Worm (Caenorhabditis elegans) whole organism, early embryonic: Measurements from ENCODE around the gene sftb-2.

ENCODE experiments used
- aly-1 ChIP-seq: sonication (generic microtip); optimal IDR thresholded peaks from 2 replicates; lab custom pipeline; 2016; ENCODE audit warnings: missing genetic modification characterization, missing compliant biosample characterization
- ama-1 ChIP-seq: fragments of 150-350 bp; optimal IDR thresholded peaks from 2 replicates; lab custom pipeline; 2014
- hnd-1 ChIP-seq: sonication (generic microtip); optimal IDR thresholded peaks from 2 replicates; lab custom pipeline; 2016; ENCODE audit warnings: missing genetic modification characterization, missing compliant biosample characterization
- pes-1 ChIP-seq: fragments of 200-800 bp; sonication (Bioruptor generic); IDR thresholded peaks from 2 replicates; pipeline ENCODE4 v1.3.6; 2022; ENCODE audit warnings: missing genetic modification reagents, missing genetic modification characterization, missing compliant biosample characterization
- sea-1 ChIP-seq: fragments of 200-800 bp; sonication (Bioruptor generic); conservative IDR thresholded peaks from 2 replicates; pipeline ENCODE4 v1.3.6; 2022; ENCODE audit warnings: missing genetic modification characterization, missing compliant biosample characterization
- tbx-37 ChIP-seq: fragments of 200-800 bp; sonication (Bioruptor generic); conservative IDR thresholded peaks from 2 replicates; pipeline ENCODE4 v1.3.6; 2022; ENCODE audit warnings: missing genetic modification reagents, missing genetic modification characterization, missing compliant biosample characterization

- TF ChIP-seq ama-1 (lab: Kevin White, UChicago) (no peak), hnd-1 (tag; lab: Kevin White, UChicago) (no peak), aly-1 (tag; lab: Kevin White, UChicago) (no peak), pes-1 (no peak), tbx-37 (no peak), sea-1 (no peak)
Observed at ce11 chrV:151310-151709, 23.3 kb downstream of the sftb-2 start, which contains the start of gene W03F9.4.
